Fruit fly (Drosophila melanogaster) whole organism, embryonic: ENCODE data around the gene CG6951.

Source experiments
- Atf3 ChIP-seq: fragments of 200-800 bp; sonication (Bioruptor generic); optimal IDR thresholded peaks from 3 replicates; lab custom pipeline; 2016; ENCODE audit warnings: missing biosample characterization, missing genetic modification characterization
- B-H2 ChIP-seq: fragments of 200-800 bp; sonication (Bioruptor generic); optimal IDR thresholded peaks from 2 replicates; lab custom pipeline; 2018; ENCODE audit warnings: missing biosample characterization, mild to moderate bottlenecking, missing genetic modification characterization
- BEAF-32 ChIP-seq: fragments of 200-800 bp; sonication (Bioruptor generic); optimal IDR thresholded peaks from 3 replicates; lab custom pipeline; 2017; ENCODE audit warnings: missing biosample characterization, missing genetic modification characterization, mild to moderate bottlenecking, moderate library complexity, missing genetic modification reagents
- CG10366 ChIP-seq: fragments of 200-800 bp; sonication (Bioruptor generic); IDR thresholded peaks from 2 replicates; pipeline ENCODE4 v1.3.6; 2022; ENCODE audit warnings: missing biosample characterization, missing genetic modification characterization
- CG12659 ChIP-seq: fragments of 200-800 bp; sonication (Bioruptor generic); optimal IDR thresholded peaks from 3 replicates; lab custom pipeline; 2017; ENCODE audit warnings: mild to moderate bottlenecking, missing biosample characterization, missing genetic modification reagents, missing genetic modification characterization
- CG15601 ChIP-seq: fragments of 200-800 bp; sonication (Bioruptor generic); optimal IDR thresholded peaks from 3 replicates; lab custom pipeline; 2019; ENCODE audit warnings: missing biosample characterization, mild to moderate bottlenecking, missing genetic modification characterization, moderate library complexity
- CG1602 ChIP-seq: fragments of 200-800 bp; sonication (Bioruptor generic); optimal IDR thresholded peaks from 3 replicates; lab custom pipeline; 2016; ENCODE audit warnings: missing biosample characterization, missing genetic modification characterization
- CG16779 ChIP-seq: fragments of 200-800 bp; sonication (Bioruptor generic); IDR thresholded peaks from 2 replicates; pipeline ENCODE4 v1.3.6; 2022; ENCODE audit warnings: missing biosample characterization, missing genetic modification characterization
- CG17361 ChIP-seq: fragments of 200-800 bp; sonication (Bioruptor generic); IDR thresholded peaks from 3 replicates; pipeline ENCODE4 v1.3.6; 2022; ENCODE audit warnings: missing biosample characterization, missing genetic modification characterization
- CG17802 ChIP-seq: fragments of 200-800 bp; sonication (Bioruptor generic); optimal IDR thresholded peaks from 2 replicates; lab custom pipeline; 2018; ENCODE audit warnings: missing biosample characterization, mild to moderate bottlenecking, missing genetic modification characterization, moderate library complexity
- CG2120 ChIP-seq: fragments of 200-800 bp; sonication (Bioruptor generic); optimal IDR thresholded peaks from 3 replicates; lab custom pipeline; 2016; ENCODE audit warnings: missing biosample characterization, missing genetic modification characterization
- CG2712 ChIP-seq: fragments of 200-800 bp; optimal IDR thresholded peaks from 3 replicates; lab custom pipeline; 2019; ENCODE audit warnings: missing biosample characterization, mild to moderate bottlenecking, missing genetic modification characterization, moderate library complexity
- CG3995 ChIP-seq: fragments of 200-800 bp; sonication (Bioruptor generic); optimal IDR thresholded peaks from 3 replicates; lab custom pipeline; 2016; ENCODE audit warnings: missing biosample characterization, missing genetic modification characterization
- CG42726 ChIP-seq: fragments of 200-800 bp; sonication (Bioruptor generic); IDR thresholded peaks from 2 replicates; pipeline ENCODE4 v1.3.6; 2022; ENCODE audit warnings: missing biosample characterization, missing genetic modification characterization; ENCODE audit not compliant: partially characterized antibody
- CG5245 ChIP-seq: fragments of 200-800 bp; sonication (Bioruptor generic); optimal IDR thresholded peaks from 3 replicates; lab custom pipeline; 2016; ENCODE audit warnings: missing biosample characterization, missing genetic modification characterization
- CG8388 ChIP-seq: fragments of 200-800 bp; sonication (Bioruptor generic); optimal IDR thresholded peaks from 2 replicates; lab custom pipeline; 2019; ENCODE audit warnings: missing biosample characterization, mild to moderate bottlenecking, missing genetic modification characterization, moderate library complexity
- CG9797 ChIP-seq: fragments of 200-800 bp; sonication (Bioruptor generic); optimal IDR thresholded peaks from 3 replicates; lab custom pipeline; 2018; ENCODE audit warnings: missing biosample characterization, mild to moderate bottlenecking, missing genetic modification characterization
- D ChIP-seq, 2 experiments: fragments of 200-800 bp in 1 of 2; fragments of >200 bp in 1 of 2; sonication (Bioruptor generic) in 1 of 2; optimal IDR thresholded peaks; 2 replicates in 1 of 2; 3 replicates in 1 of 2; lab custom pipeline; 2017; ENCODE audit warnings: mild to moderate bottlenecking in 1 of 2, missing biosample characterization in 1 of 2, missing genetic modification characterization in 1 of 2, missing genetic modification reagents in 1 of 2
- Dbx ChIP-seq: fragments of 200-800 bp; sonication (Bioruptor generic); IDR thresholded peaks from 3 replicates; pipeline ENCODE4 v1.3.6; 2022; ENCODE audit warnings: missing biosample characterization, missing genetic modification characterization
- Doc2 ChIP-seq: fragments of 200-800 bp; sonication (Bioruptor generic); IDR thresholded peaks from 2 replicates; pipeline ENCODE4 v1.3.6; 2022; ENCODE audit warnings: missing biosample characterization, missing genetic modification characterization
- E2f1 ChIP-seq: fragments of 200-800 bp; sonication (Bioruptor generic); IDR thresholded peaks from 2 replicates; pipeline ENCODE4 v1.3.6; 2022; ENCODE audit warnings: missing biosample characterization, missing genetic modification characterization
- Elba2 ChIP-seq: fragments of 200-800 bp; sonication (Bioruptor generic); optimal IDR thresholded peaks from 3 replicates; lab custom pipeline; 2016; ENCODE audit warnings: missing biosample characterization, missing genetic modification characterization
- Gug ChIP-seq: fragments of 200-800 bp; sonication (Bioruptor generic); IDR thresholded peaks from 4 replicates; pipeline ENCODE4 v1.3.6; 2022; ENCODE audit warnings: missing biosample characterization, missing genetic modification characterization
- HLHmδ ChIP-seq: fragments of 200-800 bp; sonication (Bioruptor generic); optimal IDR thresholded peaks from 2 replicates; lab custom pipeline; 2018; ENCODE audit warnings: missing biosample characterization, mild to moderate bottlenecking, missing genetic modification characterization, moderate library complexity
- Med ChIP-seq: fragments of 200-800 bp; sonication (Bioruptor generic); peaks from one replicate; lab custom pipeline; 2016; ENCODE audit warnings: missing biosample characterization, missing genetic modification characterization, mild to moderate bottlenecking, inconsistent platforms, moderate library complexity
- Neu2 ChIP-seq: fragments of 200-800 bp; sonication (Bioruptor generic); optimal IDR thresholded peaks from 3 replicates; lab custom pipeline; 2016; ENCODE audit warnings: missing biosample characterization, missing genetic modification characterization, borderline replicate concordance
- NfI ChIP-seq: fragments of 200-800 bp; sonication (Bioruptor generic); optimal IDR thresholded peaks from 3 replicates; lab custom pipeline; 2018; ENCODE audit warnings: missing biosample characterization, mild to moderate bottlenecking, missing genetic modification characterization, moderate library complexity
- Rfx ChIP-seq: fragments of 200-800 bp; sonication (Bioruptor generic); IDR thresholded peaks from 2 replicates; pipeline ENCODE4 v1.3.6; 2022; ENCODE audit warnings: missing biosample characterization, missing genetic modification characterization
- Rx ChIP-seq: fragments of 200-800 bp; sonication (Bioruptor generic); IDR thresholded peaks from 2 replicates; pipeline ENCODE4 v1.3.6; 2022; ENCODE audit warnings: missing biosample characterization, missing genetic modification characterization
- Six4 ChIP-seq: fragments of 200-800 bp; sonication (Bioruptor generic); optimal IDR thresholded peaks from 2 replicates; lab custom pipeline; 2016; ENCODE audit warnings: missing biosample characterization, missing genetic modification characterization
- Spps ChIP-seq: fragments of 200-800 bp; sonication (Bioruptor generic); optimal IDR thresholded peaks from 2 replicates; lab custom pipeline; 2018; ENCODE audit warnings: missing biosample characterization, mild to moderate bottlenecking, missing genetic modification characterization
- Sry-β ChIP-seq: fragments of 200-800 bp; sonication (Bioruptor generic); optimal IDR thresholded peaks from 2 replicates; lab custom pipeline; 2018; ENCODE audit warnings: missing biosample characterization, mild to moderate bottlenecking, missing genetic modification characterization, moderate library complexity
- Xrp1 ChIP-seq: fragments of 200-800 bp; sonication (Bioruptor generic); IDR thresholded peaks from 2 replicates; pipeline ENCODE4 v1.3.6; 2022; ENCODE audit warnings: missing biosample characterization, missing genetic modification characterization
- ab ChIP-seq: fragments of 200-800 bp; sonication (Bioruptor generic); optimal IDR thresholded peaks from 2 replicates; lab custom pipeline; 2016; ENCODE audit warnings: missing biosample characterization, missing genetic modification characterization
- ara ChIP-seq: fragments of 200-800 bp; sonication (Bioruptor generic); IDR thresholded peaks from 2 replicates; pipeline ENCODE4 v1.3.6; 2022; ENCODE audit warnings: missing biosample characterization, missing genetic modification characterization
- ase ChIP-seq: fragments of 200-800 bp; sonication (Bioruptor generic); IDR thresholded peaks from 3 replicates; pipeline ENCODE4 v1.3.6; 2022; ENCODE audit warnings: missing biosample characterization, missing genetic modification characterization
- crc ChIP-seq: fragments of 200-800 bp; sonication (Bioruptor generic); optimal IDR thresholded peaks from 2 replicates; lab custom pipeline; 2016; ENCODE audit warnings: missing biosample characterization, missing genetic modification characterization
- fd102C ChIP-seq: fragments of 200-800 bp; sonication (Bioruptor generic); optimal IDR thresholded peaks from 2 replicates; lab custom pipeline; 2018; ENCODE audit warnings: missing biosample characterization, mild to moderate bottlenecking, missing genetic modification characterization, moderate library complexity
- gt ChIP-seq: fragments of 200-800 bp; sonication (Bioruptor generic); IDR thresholded peaks from 2 replicates; pipeline ENCODE4 v1.3.6; 2022; ENCODE audit warnings: missing biosample characterization, missing genetic modification characterization
- jigr1 ChIP-seq: fragments of 200-800 bp; sonication (Bioruptor generic); IDR thresholded peaks from 3 replicates; pipeline ENCODE4 v1.3.6; 2022; ENCODE audit warnings: missing biosample characterization, missing genetic modification characterization
- lbe ChIP-seq: fragments of 200-800 bp; sonication (Bioruptor generic); optimal IDR thresholded peaks from 2 replicates; lab custom pipeline; 2016; ENCODE audit warnings: missing biosample characterization, mild to moderate bottlenecking, missing genetic modification characterization
- nmo ChIP-seq: fragments of 200-800 bp; sonication (Bioruptor generic); optimal IDR thresholded peaks from 2 replicates; lab custom pipeline; 2018; ENCODE audit warnings: missing biosample characterization, mild to moderate bottlenecking, missing genetic modification characterization, moderate library complexity
- pb ChIP-seq: fragments of 200-800 bp; sonication (Bioruptor generic); optimal IDR thresholded peaks from 3 replicates; lab custom pipeline; 2016; ENCODE audit warnings: missing biosample characterization, missing genetic modification characterization
- pnt ChIP-seq: fragments of 200-800 bp; sonication (Bioruptor generic); optimal IDR thresholded peaks from 3 replicates; lab custom pipeline; 2016; ENCODE audit warnings: missing biosample characterization, missing genetic modification characterization
- sc ChIP-seq, 3 experiments: fragments of >200 bp in 2 of 3; fragments of 200-800 bp in 1 of 3; sonication (Bioruptor generic) in 1 of 3; optimal IDR thresholded peaks; 2 replicates in 2 of 3; 3 replicates in 1 of 3; lab custom pipeline; 2017; ENCODE audit warnings: mild to moderate bottlenecking in 1 of 3, missing biosample characterization in 1 of 3, missing genetic modification characterization in 1 of 3, missing genetic modification reagents in 1 of 3
- sima ChIP-seq: fragments of 200-800 bp; sonication (Bioruptor generic); optimal IDR thresholded peaks from 2 replicates; lab custom pipeline; 2016; ENCODE audit warnings: missing biosample characterization, missing genetic modification characterization
- tio ChIP-seq: fragments of 200-800 bp; sonication (Bioruptor generic); optimal IDR thresholded peaks from 2 replicates; lab custom pipeline; 2017; ENCODE audit warnings: missing biosample characterization, missing genetic modification characterization, inconsistent platforms
- unc-4 ChIP-seq: fragments of 200-800 bp; sonication (Bioruptor generic); IDR thresholded peaks from 2 replicates; pipeline ENCODE4 v1.3.6; 2022; ENCODE audit warnings: missing biosample characterization, missing genetic modification characterization; ENCODE audit not compliant: partially characterized antibody
- wdn ChIP-seq: fragments of 200-800 bp; sonication (Bioruptor generic); IDR thresholded peaks from 2 replicates; pipeline ENCODE4 v1.3.6; 2022; ENCODE audit warnings: missing biosample characterization, missing genetic modification characterization
- z ChIP-seq: fragments of 200-800 bp; sonication (Bioruptor generic); IDR thresholded peaks from 3 replicates; pipeline ENCODE4 v1.3.6; 2022; ENCODE audit warnings: missing biosample characterization, missing genetic modification characterization
- zf30C ChIP-seq: fragments of 200-800 bp; sonication (Bioruptor generic); optimal IDR thresholded peaks from 3 replicates; lab custom pipeline; 2018; ENCODE audit warnings: missing biosample characterization, mild to moderate bottlenecking, missing genetic modification characterization

Gene CG6951

DNA sequence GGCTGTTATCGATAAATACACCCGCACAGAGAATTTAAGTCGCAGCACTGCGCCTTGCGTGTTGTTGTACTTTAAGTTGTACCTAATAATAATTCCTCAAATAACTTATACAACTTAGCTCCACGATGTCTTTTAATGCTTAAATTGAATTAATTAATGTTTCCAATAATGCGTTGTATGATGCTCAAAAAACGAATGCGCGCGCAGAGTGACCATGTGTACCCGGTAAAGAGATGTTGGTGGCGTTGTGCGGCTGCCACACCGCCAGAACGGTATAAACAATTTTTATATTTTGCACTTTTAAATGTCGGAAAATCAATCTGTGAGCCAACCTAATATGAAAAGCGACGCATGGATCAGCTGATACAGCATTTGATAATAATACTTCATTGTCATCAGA, 14.9 kb upstream of the CG6951 start (continued):
- TF ChIP-seq sima (GFP tag; lab: Kevin White, UChicago) = no peak
- TF ChIP-seq Atf3 (GFP tag; lab: Kevin White, UChicago) = no peak
- no peak for TF ChIP-seq CG15601 (tag; lab: Kevin White, UChicago)
- no peak for TF ChIP-seq tio (GFP tag; lab: Kevin White, UChicago)
- no peak for TF ChIP-seq CG17361
- TF ChIP-seq B-H2 (GFP tag; lab: Kevin White, UChicago) = no peak
- TF ChIP-seq Spps = no peak
- no peak for TF ChIP-seq Sry-β (GFP tag; lab: Kevin White, UChicago)
- TF ChIP-seq BEAF-32 (GFP tag; lab: Kevin White, UChicago) = peak; percentile 66
- no peak for TF ChIP-seq CG16779 (GFP tag; lab: Robert Waterston, UW)
- no peak for TF ChIP-seq Gug (GFP tag; lab: Robert Waterston, UW)
- TF ChIP-seq Rx (GFP tag; lab: Robert Waterston, UW) = no peak
- no peak for TF ChIP-seq D (optimal IDR thresholded peaks at IDR 0.05; lab: Kevin White, UChicago)
- no peak for TF ChIP-seq D (GFP tag; optimal IDR thresholded peaks at IDR 0.05; lab: Kevin White, UChicago)
- TF ChIP-seq CG5245 (GFP tag; lab: Kevin White, UChicago) = no peak
- TF ChIP-seq Doc2 (GFP tag; lab: Robert Waterston, UW) = no peak
- no peak for TF ChIP-seq NfI
- TF ChIP-seq Six4 (GFP tag; lab: Kevin White, UChicago) = no peak
- peak; percentile 63 for TF ChIP-seq Elba2 (GFP tag; lab: Kevin White, UChicago)
- no peak for TF ChIP-seq ab (GFP tag; lab: Kevin White, UChicago)
- TF ChIP-seq ara (GFP tag; lab: Robert Waterston, UW) = no peak
- TF ChIP-seq z (GFP tag; lab: Robert Waterston, UW) = no peak
- no peak for TF ChIP-seq CG1602 (GFP tag; lab: Kevin White, UChicago)
- TF ChIP-seq pb (GFP tag; lab: Kevin White, UChicago) = no peak
- TF ChIP-seq CG42726 (GFP tag; lab: Robert Waterston, UW) = no peak
- TF ChIP-seq fd102C = no peak
- TF ChIP-seq Dbx (GFP tag; lab: Robert Waterston, UW) = no peak
- peak; percentile 29 for TF ChIP-seq CG2712
- no peak for TF ChIP-seq E2f1 (GFP tag; lab: Robert Waterston, UW)
- TF ChIP-seq nmo = peak; percentile 38
- peak; percentile 53; the same call in 1 of the 2 replicates for TF ChIP-seq unc-4
- TF ChIP-seq gt (GFP tag; lab: Robert Waterston, UW) = no peak
- peak; percentile 81 for TF ChIP-seq CG9797 (GFP tag; lab: Kevin White, UChicago)
- TF ChIP-seq wdn (GFP tag; lab: Robert Waterston, UW) = no peak
- TF ChIP-seq Xrp1 (GFP tag; lab: Robert Waterston, UW) = no peak
- TF ChIP-seq jigr1 (GFP tag; lab: Robert Waterston, UW) = no peak
- TF ChIP-seq CG3995 (GFP tag; lab: Kevin White, UChicago) = peak; percentile 78
- TF ChIP-seq sc (optimal IDR thresholded peaks at IDR 0.05; lab: Kevin White, UChicago) = no peak
- TF ChIP-seq sc (GFP tag; optimal IDR thresholded peaks at IDR 0.05; lab: Kevin White, UChicago) = no peak
- no peak for TF ChIP-seq HLHmδ (GFP tag; lab: Kevin White, UChicago)
- TF ChIP-seq pnt (GFP tag; lab: Kevin White, UChicago) = no peak
- TF ChIP-seq Med (GFP tag; lab: Kevin White, UChicago) = no peak
- peak; percentile 66 for TF ChIP-seq CG12659 (GFP tag; lab: Kevin White, UChicago)
- no peak for TF ChIP-seq CG8388 (GFP tag; lab: Kevin White, UChicago)
- no peak for TF ChIP-seq zf30C (GFP tag; lab: Kevin White, UChicago)
- TF ChIP-seq Rfx (GFP tag; lab: Robert Waterston, UW) = no peak
- no peak for TF ChIP-seq CG10366
- no peak for TF ChIP-seq ase (GFP tag; lab: Robert Waterston, UW)
- no peak for TF ChIP-seq Neu2 (GFP tag; lab: Kevin White, UChicago)
- TF ChIP-seq CG2120 (GFP tag; lab: Kevin White, UChicago) = no peak
- TF ChIP-seq lbe = no peak
- no peak for TF ChIP-seq crc (GFP tag; lab: Kevin White, UChicago)
- no peak for TF ChIP-seq CG17802 (tag; lab: Kevin White, UChicago)
